Worm (Caenorhabditis elegans): Measurements from ENCODE around the gene spin-2.

- TF ChIP-seq ztf-29 (GFP tag; IDR thresholded peaks at IDR 0.05) (no peak), flt-1 (GFP tag; IDR thresholded peaks at IDR 0.05) (no peak), ref-1 (GFP tag; conservative IDR thresholded peaks at IDR 0.05) (no peak)
These were observed 4.7 kb upstream of the spin-2 start for ce11 chrIV:13082106-13082505.

All from whole organism, midembryonic.